Fruit fly (Drosophila melanogaster): ENCODE results near the gene CG7368.

The CG7368 gene

DNA sequence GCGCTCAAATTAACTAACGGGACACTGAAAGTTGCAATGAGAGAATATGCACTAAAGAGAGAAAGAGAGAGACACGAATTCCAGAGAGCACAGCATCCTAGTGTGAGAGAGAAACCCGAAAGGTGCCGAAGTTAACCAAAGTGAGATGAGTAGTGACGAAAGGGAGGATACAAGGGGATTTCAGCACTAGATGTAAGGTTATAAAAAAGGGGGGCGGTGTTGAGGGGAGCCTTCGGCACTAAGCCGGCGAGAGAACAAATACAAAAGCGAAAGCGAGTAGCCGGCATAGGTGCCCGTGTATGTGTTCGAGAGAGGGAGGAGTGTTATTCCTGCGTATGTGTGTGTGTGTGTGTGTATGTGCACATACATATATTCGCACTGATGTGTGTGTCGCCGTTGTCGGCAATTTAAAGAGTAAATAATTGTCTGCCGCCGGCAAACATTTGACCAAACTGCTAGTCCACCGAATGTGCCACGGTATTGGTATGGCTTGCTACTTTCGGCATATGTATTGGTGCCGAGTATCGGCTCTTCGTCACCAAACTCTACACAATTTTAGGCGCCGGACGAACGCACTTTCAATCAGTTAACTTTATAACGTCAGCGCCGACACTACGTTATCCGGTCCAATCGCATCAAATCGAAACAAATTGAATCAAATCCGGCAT lies at the start of gene CG7368:
Gene CG7368 (plus strand): TSS at position 618 of the 668 bp plus-strand sequence.
- no peak for TF ChIP-seq noc (tag; optimal IDR thresholded peaks at IDR 0.05)

DNA sequence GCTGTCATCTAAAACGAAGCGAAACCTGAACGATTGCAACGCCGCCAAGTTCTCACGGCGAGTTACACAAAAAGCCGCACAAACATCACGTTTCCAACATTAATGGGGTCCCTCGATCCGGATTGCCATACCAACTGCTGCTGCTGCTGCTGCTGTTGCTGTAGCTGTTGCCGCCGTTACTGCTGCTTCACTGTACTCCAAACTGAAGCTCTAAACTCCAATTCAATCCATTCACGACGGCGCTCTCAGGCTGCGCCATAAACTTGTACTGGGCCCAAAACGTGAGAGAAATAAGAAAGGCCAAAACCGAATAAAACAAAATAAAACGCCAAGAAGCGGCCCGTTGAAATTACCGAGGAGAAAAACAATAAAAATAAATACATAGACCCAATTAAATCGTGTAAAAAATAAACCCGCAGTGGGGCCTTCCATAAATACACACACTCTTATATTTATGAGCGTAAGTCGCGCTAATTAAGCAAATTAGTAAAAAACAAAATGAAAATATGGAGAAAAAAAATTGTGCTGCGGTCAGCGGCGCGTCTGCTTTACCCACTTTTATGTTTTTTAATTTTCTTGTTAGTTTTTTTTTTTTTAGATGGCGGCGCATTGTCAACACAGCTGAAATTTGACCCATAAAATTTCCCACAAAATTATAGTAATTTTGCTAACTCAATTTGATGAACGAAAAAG lies 49.6 kb upstream of the CG7368 start:
- no peak for TF ChIP-seq noc (tag; optimal IDR thresholded peaks at IDR 0.05)

DNA sequence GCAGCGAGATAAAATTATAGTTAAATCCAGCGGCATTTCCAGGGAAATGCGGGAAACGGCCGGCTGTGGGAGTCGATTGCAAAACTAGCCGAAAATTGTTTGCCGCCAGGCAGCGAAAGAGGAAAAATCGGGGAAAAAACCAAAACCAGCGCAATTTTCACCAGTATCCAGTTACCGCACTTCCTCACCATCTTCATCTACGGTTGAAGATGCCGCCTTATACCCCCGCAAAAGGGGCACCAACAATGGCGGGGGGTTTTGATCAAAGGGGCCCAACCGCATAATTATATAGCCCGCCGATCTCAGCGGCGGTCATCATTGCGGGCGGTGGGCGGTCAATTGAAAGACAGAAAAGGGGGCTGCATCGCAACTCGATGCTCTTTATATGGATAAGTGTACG lies 49.0 kb upstream of the CG7368 start:
- TF ChIP-seq noc (tag; optimal IDR thresholded peaks at IDR 0.05) = no peak

DNA sequence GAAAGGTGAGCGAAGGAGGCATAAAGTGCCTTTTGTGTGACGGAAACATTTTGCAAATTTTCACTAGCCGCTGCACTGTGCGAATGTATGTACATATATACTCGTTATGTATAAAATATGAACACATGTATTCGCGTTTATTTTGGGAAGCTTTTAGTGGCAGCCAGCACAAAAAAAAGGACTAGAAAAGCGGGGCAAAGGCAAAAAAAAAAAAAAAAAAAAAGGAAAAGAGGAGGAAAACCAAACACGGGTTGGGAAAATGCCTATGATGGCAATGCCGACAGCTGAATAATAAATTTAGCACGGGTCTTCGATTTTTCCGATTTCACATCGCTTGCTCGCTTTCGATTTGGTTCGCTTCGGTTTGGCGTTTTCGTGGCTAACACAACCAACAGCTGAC lies 47.6 kb upstream of the CG7368 start:
- TF ChIP-seq noc (tag; optimal IDR thresholded peaks at IDR 0.05) = no peak

DNA sequence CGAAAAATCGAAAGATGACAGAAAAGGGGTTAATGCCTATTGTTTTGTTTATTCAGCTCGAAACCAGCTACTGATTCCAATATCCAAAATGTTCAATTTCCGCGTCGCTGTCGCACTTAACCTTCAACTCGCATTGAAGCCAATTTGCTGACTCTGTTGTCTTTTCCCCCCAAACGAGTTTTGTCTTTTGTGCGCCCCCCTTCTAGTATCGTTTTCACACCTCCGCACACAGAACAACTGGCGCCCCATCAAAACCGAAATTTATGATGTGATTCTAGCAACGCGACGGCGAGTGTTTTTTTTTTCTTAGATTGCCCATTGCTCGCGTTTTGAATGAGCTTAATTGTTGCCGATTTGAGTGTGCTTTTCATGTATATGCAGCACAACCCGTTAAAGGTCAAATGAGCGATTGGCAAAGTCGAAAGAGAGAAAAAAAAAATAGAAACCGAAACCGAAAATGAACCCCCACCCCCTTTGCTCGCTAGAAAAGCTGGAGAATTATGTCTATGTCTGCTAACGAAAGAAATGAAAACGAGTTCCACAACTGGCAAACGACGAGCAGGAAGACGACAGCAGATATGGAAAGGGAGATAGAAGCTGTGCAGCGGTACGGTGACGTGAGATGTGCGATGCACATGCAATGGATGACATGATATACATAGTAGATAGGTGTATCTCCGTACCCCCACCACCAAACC lies 46.5 kb upstream of the CG7368 start:
- no peak for TF ChIP-seq noc (tag; optimal IDR thresholded peaks at IDR 0.05)

DNA sequence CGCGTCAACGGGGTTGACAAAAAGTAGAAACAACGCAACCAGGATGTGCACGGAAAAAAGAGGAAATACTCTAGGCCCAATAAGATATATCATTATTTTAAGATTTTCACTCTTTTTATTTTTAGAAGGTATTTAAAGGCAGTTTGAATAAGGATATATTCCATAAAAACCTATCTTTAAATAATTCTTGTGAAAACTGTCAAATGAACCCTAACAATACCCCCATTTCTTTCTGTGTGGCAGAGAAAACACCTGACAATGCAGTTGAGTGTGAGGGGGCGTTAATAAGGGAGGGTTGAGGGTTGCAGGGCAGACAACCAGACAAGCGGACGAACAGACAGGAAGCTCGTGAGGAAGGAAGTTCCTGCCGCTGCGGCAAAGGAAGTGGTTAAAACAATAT lies 45.1 kb upstream of the CG7368 start:
- no peak for TF ChIP-seq noc (tag; optimal IDR thresholded peaks at IDR 0.05)

DNA sequence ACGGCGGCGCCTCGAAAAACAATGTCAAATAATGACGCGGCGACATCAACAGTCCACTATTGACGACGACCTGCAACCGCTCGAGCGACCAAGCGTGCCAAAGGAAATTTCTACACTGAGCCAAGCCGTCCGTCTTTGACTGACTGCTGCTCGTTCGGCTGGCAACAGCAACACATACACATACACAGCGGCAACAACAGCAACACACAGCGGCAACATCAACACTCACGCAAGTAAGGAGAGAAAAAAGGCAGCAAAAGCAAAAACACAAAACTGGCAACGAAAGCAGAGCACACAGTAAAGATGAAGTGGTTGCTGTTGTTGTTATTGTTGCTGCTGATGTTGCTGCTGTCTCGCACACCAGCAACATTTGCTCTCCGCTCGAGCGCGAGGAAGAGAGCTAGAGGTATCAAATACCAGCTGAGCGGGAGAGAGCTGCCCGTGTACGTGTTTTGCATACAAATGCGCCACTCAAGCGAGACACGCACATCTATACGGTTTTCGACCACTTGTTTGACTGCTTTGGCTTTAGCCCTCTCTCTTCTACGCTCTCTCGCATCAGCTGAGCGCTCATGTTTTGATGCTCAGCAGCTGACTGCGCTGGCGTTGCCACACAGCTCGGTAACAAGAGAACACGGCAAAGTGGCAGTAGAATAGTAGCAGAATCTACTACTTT lies 43.9 kb upstream of the CG7368 start:
- TF ChIP-seq noc (tag; optimal IDR thresholded peaks at IDR 0.05) = peak; percentile 29

DNA sequence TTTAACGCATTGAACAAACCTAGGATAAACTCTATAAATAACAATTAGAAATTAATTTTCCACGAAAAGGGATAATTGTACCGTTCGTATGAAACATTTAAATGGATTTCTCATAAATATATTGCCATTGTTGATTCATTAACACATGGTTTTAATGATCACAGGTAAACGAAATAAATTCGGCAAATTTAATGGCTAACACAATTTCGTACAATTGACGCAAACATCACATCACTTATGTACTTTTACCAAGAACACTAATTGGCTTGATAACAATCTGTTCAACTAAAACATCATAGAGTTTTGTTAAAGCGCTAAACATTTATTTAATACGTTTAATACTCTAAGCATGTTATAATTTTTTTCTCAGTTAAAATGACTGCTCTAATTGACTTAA lies 43.3 kb upstream of the CG7368 start:
- no peak for TF ChIP-seq noc (tag; optimal IDR thresholded peaks at IDR 0.05)

DNA sequence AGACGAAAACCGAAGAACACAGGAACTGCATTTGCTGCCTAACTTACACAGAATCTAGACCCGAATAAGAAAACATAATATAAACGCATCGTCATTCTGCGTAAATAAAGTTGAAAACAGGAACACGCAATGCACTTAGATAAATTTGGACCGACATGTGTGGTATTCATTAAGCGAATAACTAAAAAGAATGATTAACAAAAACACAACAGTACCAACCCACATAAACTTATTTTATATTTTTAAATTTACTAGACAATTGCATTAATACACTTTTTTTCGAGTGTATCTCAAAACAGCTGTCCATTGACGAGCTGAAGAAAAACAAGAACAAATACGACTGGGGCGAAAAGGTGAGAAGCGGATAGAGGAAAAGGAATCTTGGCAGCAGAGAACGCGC lies 42.7 kb upstream of the CG7368 start:
- TF ChIP-seq noc (tag; optimal IDR thresholded peaks at IDR 0.05) = no peak

DNA sequence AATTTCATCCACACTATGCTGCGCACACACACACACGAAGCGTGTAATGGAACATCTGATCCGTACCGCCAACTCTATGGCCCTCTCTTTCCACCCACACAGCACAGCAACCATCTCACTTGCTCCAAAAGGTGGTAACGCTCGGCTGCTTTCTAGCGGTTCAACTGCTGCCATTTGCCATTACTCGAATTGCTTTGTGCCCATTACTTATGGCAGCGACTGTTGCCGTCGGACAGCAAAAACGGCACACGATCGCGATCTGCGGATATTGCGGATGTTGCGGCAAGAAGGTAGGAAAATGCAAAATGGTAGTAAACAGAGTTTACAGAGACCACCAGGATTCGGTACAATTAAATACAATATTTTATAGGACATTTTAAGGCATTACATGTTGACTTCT lies 42.2 kb upstream of the CG7368 start:
- no peak for TF ChIP-seq noc (tag; optimal IDR thresholded peaks at IDR 0.05)

DNA sequence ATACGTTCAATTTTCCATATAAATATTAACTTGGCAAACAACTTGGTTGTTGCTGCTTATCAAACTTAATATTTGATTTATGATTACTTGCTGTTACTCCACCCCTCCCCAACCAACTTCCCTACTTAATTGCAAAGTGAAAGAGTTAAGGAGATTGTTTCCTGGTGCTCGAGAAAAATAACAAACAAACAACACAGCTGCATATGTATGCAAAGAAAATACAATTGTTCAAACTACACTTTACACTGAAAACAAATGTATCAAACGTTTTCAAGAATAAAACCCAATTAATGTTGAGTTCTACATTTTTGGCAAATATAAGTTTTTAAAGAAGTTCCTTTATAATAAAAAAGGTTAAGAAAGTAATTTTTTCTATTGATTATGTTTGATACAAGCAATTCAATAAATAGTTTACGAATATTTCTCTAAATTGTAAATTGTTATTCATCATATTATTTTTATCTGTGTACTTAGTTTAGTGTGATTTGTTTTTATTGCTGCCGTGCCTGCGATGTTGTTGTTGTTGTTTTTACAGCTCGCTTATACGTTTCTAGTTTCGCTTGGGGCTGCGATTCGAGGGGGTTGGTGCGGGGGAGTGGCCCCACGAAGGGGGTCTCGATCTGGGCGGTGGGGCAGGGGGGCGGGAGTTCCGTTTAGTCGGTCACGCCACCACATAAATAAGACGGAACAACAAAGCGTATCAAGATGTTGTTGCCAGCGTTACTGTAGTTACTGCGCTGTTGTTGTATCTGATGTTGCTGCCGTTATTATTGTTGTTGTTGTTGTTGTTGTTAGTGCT lies 41.1 kb upstream of the CG7368 start:
- TF ChIP-seq noc (tag; optimal IDR thresholded peaks at IDR 0.05) = peak; percentile 47

DNA sequence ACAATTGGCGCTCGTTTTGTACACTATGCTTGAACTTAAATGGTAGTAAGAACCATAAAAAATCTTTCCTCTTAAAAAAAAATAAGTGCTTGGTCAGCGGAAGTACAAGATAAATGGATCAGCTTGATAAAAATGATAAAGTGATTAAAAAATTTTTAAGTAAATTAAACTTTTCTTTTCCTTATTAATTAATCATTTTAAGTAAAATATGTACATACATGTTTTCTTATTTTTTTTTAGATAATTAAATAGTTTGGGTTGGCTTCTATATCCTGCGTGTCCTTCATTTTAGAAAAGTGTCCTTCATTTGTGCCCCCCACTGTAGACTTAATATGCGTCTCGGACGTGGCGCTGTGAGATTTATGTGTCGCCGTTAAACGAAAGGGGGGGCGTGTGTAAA lies 40.4 kb upstream of the CG7368 start:
- peak; percentile 41 for TF ChIP-seq noc (tag; optimal IDR thresholded peaks at IDR 0.05)

DNA sequence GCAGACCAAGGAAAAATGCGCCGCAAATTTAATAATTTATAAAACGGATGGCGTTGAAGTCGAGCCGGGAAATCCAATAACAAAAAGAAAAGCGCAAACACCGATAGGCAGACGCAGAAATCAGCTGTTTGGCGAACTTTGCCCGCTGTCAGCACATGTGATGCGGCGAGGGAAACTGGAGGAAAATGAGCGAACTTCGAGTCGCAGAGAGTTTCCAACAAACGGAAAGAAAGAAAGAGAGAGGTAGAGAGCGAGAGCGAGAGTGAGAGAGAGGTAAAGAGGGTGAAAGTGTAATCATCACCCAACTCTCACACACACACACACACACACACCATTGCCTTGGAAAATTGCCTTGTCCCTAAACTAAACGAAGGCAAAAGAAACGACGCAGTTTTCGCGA lies 39.8 kb upstream of the CG7368 start:
- no peak for TF ChIP-seq noc (tag; optimal IDR thresholded peaks at IDR 0.05)

DNA sequence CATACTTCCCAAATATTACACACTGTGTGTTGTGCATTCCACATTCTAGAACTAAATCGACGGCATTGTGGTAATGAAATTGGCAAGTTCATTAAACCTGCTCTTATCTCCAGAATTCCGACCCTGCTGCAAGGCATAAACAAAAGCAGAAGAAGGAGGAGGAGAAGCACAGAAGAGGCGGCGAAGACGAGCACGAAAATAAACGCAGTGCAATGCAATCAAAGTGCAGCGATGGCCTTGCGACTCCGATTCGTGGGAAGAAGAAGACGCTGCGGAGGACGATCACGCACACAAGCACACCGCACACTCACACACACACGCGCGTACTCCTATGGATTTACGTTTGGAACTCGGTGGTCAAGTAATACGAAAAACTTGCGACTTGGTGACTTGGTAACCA lies 36.1 kb upstream of the CG7368 start:
- TF ChIP-seq noc (tag; optimal IDR thresholded peaks at IDR 0.05) = no peak

DNA sequence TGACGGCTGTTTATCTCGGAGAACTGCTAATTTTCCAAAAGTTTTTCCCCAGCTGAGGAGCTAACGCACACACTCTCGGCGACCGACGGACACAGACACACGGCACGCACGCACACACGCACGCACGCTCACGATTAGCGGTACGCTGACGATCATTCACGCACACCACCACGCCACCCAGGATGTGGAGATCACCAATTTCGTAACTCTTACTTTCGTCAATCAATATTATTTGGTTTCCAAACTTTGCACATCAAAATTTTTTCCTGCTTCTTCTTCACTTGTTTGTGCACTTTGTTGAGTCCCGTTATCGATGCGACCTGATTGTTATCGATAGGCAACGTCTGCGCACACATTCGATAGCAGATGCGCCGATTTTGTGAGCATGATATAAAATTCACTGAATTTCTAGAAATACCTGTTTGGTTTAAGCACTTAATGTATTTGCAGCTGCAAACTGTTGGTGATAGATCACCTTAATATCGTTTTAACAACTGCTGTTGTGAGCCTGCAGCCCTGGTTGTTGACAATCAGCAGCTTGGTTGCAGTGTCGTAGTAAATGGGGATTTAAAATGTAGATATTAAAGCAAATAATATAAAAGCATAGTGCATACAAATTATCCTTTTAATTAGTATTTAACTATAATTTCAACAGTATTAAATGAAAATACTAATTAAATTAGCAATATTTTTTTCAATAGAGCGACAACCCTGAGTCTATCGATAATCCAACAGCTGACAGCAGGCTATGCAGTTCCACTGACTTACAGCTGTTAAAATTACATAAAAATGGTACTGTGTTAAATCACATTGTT lies 34.8 kb upstream of the CG7368 start, which contains the start of the genes CG7394 and Mob2:
Gene CG7394 (plus strand): TSS at position 51 of the 815 bp plus-strand sequence.
Gene Mob2 (minus strand): TSS at position 288 of the 815 bp plus-strand sequence.
- peak; percentile 88 for TF ChIP-seq noc (tag; optimal IDR thresholded peaks at IDR 0.05)

Measured in whole organism, larva.